Worm (Caenorhabditis elegans) whole organism, L1 larva: Measurements from ENCODE around the gene ZK596.3.

Source experiments
- C16A3.4 ChIP-seq: fragments of 150-350 bp; optimal IDR thresholded peaks from 2 replicates; lab custom pipeline; 2014; ENCODE audit warnings: missing biosample characterization, missing genetic modification characterization
- F16B12.6 ChIP-seq: fragments of 150-350 bp; optimal IDR thresholded peaks from 2 replicates; lab custom pipeline; 2014; ENCODE audit warnings: missing biosample characterization, missing genetic modification characterization
- ceh-63 ChIP-seq: fragments of 200-800 bp; sonication (Bioruptor generic); optimal IDR thresholded peaks from 2 replicates; lab custom pipeline; 2018; ENCODE audit warnings: mild to moderate bottlenecking, missing genetic modification characterization, missing compliant biosample characterization
- ceh-8 ChIP-seq: fragments of 200-800 bp; sonication (Bioruptor generic); optimal IDR thresholded peaks from 2 replicates; lab custom pipeline; 2018; ENCODE audit warnings: mild to moderate bottlenecking, missing genetic modification characterization, moderate library complexity, missing compliant biosample characterization
- ceh-82 ChIP-seq, 3 experiments: fragments of 150-350 bp in 1 of 3; sonication (generic microtip) in 2 of 3; optimal IDR thresholded peaks; 2 replicates each; lab custom pipeline; 2014 to 2017; ENCODE audit warnings: missing biosample characterization in 3 of 3, missing genetic modification characterization in 3 of 3
- ceh-90 ChIP-seq: sonication (generic microtip); optimal IDR thresholded peaks from 2 replicates; lab custom pipeline; 2016; ENCODE audit warnings: missing genetic modification characterization, missing compliant biosample characterization
- dpl-1 ChIP-seq, 3 experiments: fragments of 150-350 bp in 2 of 3; sonication (generic microtip) in 1 of 3; optimal IDR thresholded peaks; 2 replicates each; lab custom pipeline; 2014 to 2017; ENCODE audit warnings: missing biosample characterization in 3 of 3, missing genetic modification characterization in 3 of 3, missing genetic modification reagents in 3 of 3
- efl-1 ChIP-seq, 4 experiments: fragments of 150-350 bp; optimal IDR thresholded peaks in 3 of 4; peaks in 1 of 4; 1 replicate in 1 of 4; 2 replicates in 3 of 4; lab custom pipeline; 2014; ENCODE audit warnings: missing biosample characterization in 2 of 4, missing genetic modification characterization in 2 of 4, missing genetic modification reagents in 2 of 4
- efl-3 ChIP-seq: fragments of 200-800 bp; sonication (Bioruptor generic); optimal IDR thresholded peaks from 2 replicates; lab custom pipeline; 2018; ENCODE audit warnings: mild to moderate bottlenecking, missing genetic modification characterization, missing compliant biosample characterization
- egl-13 ChIP-seq: sonication (generic microtip); optimal IDR thresholded peaks from 2 replicates; lab custom pipeline; 2016; ENCODE audit warnings: missing genotype, missing genetic modification reagents, missing genetic modification characterization, missing compliant biosample characterization
- fkh-10 ChIP-seq: sonication (generic microtip); optimal IDR thresholded peaks from 2 replicates; lab custom pipeline; 2017; ENCODE audit warnings: missing biosample characterization, missing genetic modification reagents, missing genetic modification characterization
- grh-1 ChIP-seq: fragments of 200-800 bp; sonication (Bioruptor generic); IDR thresholded peaks from 2 replicates; pipeline ENCODE4 v1.3.6; 2022; ENCODE audit warnings: missing genetic modification reagents, missing genetic modification characterization, missing compliant biosample characterization
- hlh-17 ChIP-seq: fragments of 200-800 bp; sonication (Bioruptor generic); optimal IDR thresholded peaks from 2 replicates; lab custom pipeline; 2018; ENCODE audit warnings: missing genetic modification characterization, mild to moderate bottlenecking, missing compliant biosample characterization, moderate library complexity, borderline replicate concordance
- hpl-2 ChIP-seq: fragments of 150-350 bp; optimal IDR thresholded peaks from 2 replicates; lab custom pipeline; 2014; ENCODE audit warnings: missing biosample characterization, missing genetic modification reagents, missing genetic modification characterization
- isw-1 ChIP-seq: fragments of 200-800 bp; sonication (Bioruptor generic); IDR thresholded peaks from 2 replicates; pipeline ENCODE4 v1.3.6; 2022; ENCODE audit warnings: missing genetic modification characterization, missing compliant biosample characterization
- lin-13 ChIP-seq: fragments of 150-350 bp; optimal IDR thresholded peaks from 2 replicates; lab custom pipeline; 2014; ENCODE audit warnings: missing biosample characterization, missing genetic modification reagents, missing genetic modification characterization
- lin-39 ChIP-seq: fragments of 150-350 bp; optimal IDR thresholded peaks from 2 replicates; lab custom pipeline; 2014; ENCODE audit warnings: missing biosample characterization, missing genetic modification reagents, missing genetic modification characterization
- mef-2 ChIP-seq: fragments of 150-350 bp; optimal IDR thresholded peaks from 2 replicates; lab custom pipeline; 2014; ENCODE audit warnings: missing biosample characterization, missing genetic modification characterization
- mep-1 ChIP-seq: fragments of 150-350 bp; optimal IDR thresholded peaks from 2 replicates; lab custom pipeline; 2014; ENCODE audit warnings: missing biosample characterization, missing genetic modification characterization
- nhr-11 ChIP-seq: fragments of 150-350 bp; optimal IDR thresholded peaks from 2 replicates; lab custom pipeline; 2014; ENCODE audit warnings: missing biosample characterization, missing genetic modification characterization
- nhr-12 ChIP-seq: sonication (generic microtip); optimal IDR thresholded peaks from 2 replicates; lab custom pipeline; 2017; ENCODE audit warnings: missing biosample characterization, missing genetic modification characterization
- nhr-237 ChIP-seq: fragments of 150-350 bp; optimal IDR thresholded peaks from 2 replicates; lab custom pipeline; 2014; ENCODE audit warnings: missing biosample characterization, missing genetic modification characterization
- nhr-84 ChIP-seq: sonication (generic microtip); optimal IDR thresholded peaks from 2 replicates; lab custom pipeline; 2017; ENCODE audit warnings: missing biosample characterization, missing genetic modification characterization
- nhr-85 ChIP-seq: sonication (generic microtip); peaks from one replicate; lab custom pipeline; 2016; ENCODE audit warnings: missing genetic modification characterization, inconsistent platforms, missing compliant biosample characterization
- nhr-90 ChIP-seq: sonication (generic microtip); optimal IDR thresholded peaks from 2 replicates; lab custom pipeline; 2016; ENCODE audit warnings: mild to moderate bottlenecking, missing genetic modification characterization, missing compliant biosample characterization; ENCODE audit not compliant: poor library complexity
- pag-3 ChIP-seq: sonication (generic microtip); optimal IDR thresholded peaks from 2 replicates; lab custom pipeline; 2017; ENCODE audit warnings: missing genetic modification characterization, mild to moderate bottlenecking, missing compliant biosample characterization, antibody characterized with exemption, borderline replicate concordance; ENCODE audit not compliant: insufficient read depth
- skn-1 ChIP-seq: fragments of 150-350 bp; optimal IDR thresholded peaks from 2 replicates; lab custom pipeline; 2014; ENCODE audit warnings: missing biosample characterization, missing genetic modification characterization
- sup-37 ChIP-seq: fragments of 200-800 bp; sonication (Bioruptor generic); optimal IDR thresholded peaks from 2 replicates; lab custom pipeline; 2018; ENCODE audit warnings: mild to moderate bottlenecking, missing genetic modification characterization, missing compliant biosample characterization
- unc-130 ChIP-seq: fragments of 150-350 bp; optimal IDR thresholded peaks from 2 replicates; lab custom pipeline; 2017; ENCODE audit warnings: missing biosample characterization, missing genetic modification characterization, inconsistent platforms
- unc-30 ChIP-seq: sonication (generic microtip); optimal IDR thresholded peaks from 2 replicates; lab custom pipeline; 2017; ENCODE audit warnings: missing biosample characterization, missing genetic modification characterization
- unc-62 ChIP-seq: fragments of 150-350 bp; optimal IDR thresholded peaks from 2 replicates; lab custom pipeline; 2014; ENCODE audit warnings: missing biosample characterization, missing genetic modification reagents, missing genetic modification characterization
- unc-86 ChIP-seq: sonication (generic microtip); optimal IDR thresholded peaks from 2 replicates; lab custom pipeline; 2016; ENCODE audit warnings: missing genetic modification characterization, missing compliant biosample characterization
- unc-98 ChIP-seq: fragments of 200-800 bp; sonication (Bioruptor generic); IDR thresholded peaks from 2 replicates; pipeline ENCODE4 v1.3.6; 2022; ENCODE audit warnings: missing genetic modification characterization, missing compliant biosample characterization
- vab-15 ChIP-seq: sonication (generic microtip); optimal IDR thresholded peaks from 2 replicates; lab custom pipeline; 2017; ENCODE audit warnings: missing genotype, mild to moderate bottlenecking, missing genetic modification characterization, missing compliant biosample characterization
- ztf-11 ChIP-seq, 2 experiments: sonication (generic microtip); optimal IDR thresholded peaks; 2 replicates each; lab custom pipeline; 2016 to 2017; ENCODE audit warnings: missing genetic modification characterization in 2 of 2, missing biosample characterization in 1 of 2, missing compliant biosample characterization in 1 of 2

ZK596.3 gene

ce11 chrIV:10909206-10909605 lies 5.0 kb upstream of the ZK596.3 start, which contains the start of gene ZK596.2:
TSS of gene ZK596.2 (minus strand) at chrIV:10909306.
- TF ChIP-seq efl-3 (GFP tag; lab: Kevin White, UChicago), result no peak
- no peak for TF ChIP-seq ceh-8 (GFP tag; lab: Kevin White, UChicago)
- no peak for TF ChIP-seq skn-1 (tag; lab: Kevin White, UChicago)
- no peak for TF ChIP-seq unc-98
- TF ChIP-seq nhr-11 (tag; lab: Kevin White, UChicago), result no peak
- no peak for TF ChIP-seq nhr-12
- no peak for TF ChIP-seq ceh-90 (tag; lab: Kevin White, UChicago)
- no peak for TF ChIP-seq fkh-10 (GFP tag; lab: Kevin White, UChicago)
- TF ChIP-seq, all 84 proteins: peak for 0

DNA sequence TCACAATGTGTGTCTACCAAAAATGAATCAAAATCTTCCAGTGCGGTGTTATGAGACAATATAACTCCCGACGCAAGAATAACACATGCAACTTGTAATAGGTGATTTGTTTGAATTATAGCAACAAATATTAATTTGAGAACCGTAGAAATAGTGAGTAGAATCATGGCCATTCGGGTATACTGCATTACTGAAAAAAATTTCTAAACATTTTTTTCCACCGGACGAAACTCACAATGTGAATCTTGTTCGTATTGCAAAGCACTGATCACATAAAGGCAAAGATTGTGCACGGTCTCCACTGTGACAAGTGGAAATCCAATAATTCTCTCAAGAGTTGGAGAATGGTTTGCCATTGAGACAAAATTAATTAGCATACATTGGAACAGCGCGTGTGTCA lies 1.7 kb downstream of the ZK596.3 start:
- TF ChIP-seq ceh-63 (GFP tag; lab: Kevin White, UChicago) (no peak), vab-15 (no peak), unc-130 (tag; lab: Kevin White, UChicago) (no peak), isw-1 (no peak), lin-39 (tag; lab: Kevin White, UChicago) (no peak), hlh-17 (GFP tag; lab: Kevin White, UChicago) (no peak), mep-1 (tag; lab: Kevin White, UChicago) (no peak)

DNA sequence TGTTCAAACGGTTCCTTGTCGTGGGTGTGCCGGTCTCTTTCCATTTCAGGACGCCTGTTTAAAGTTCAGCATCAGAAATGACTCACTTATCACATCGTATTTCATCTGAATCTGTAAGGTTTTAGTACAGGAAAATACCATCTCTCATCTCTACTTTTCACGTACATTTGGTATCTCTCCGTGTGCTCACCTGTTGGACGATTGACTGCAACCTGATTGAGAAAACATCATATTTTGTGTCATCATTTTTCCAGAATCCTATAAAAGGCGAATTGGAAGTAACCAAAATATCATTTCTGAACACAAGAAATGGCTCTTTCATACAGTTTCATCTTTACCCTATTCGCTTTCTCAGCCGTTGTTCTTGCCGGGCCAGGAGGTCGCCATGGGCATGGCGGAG lies 4.1 kb downstream of the ZK596.3 start, which contains the start of gene srlf-30:
srlf-30 (plus strand) TSS at position 301 of the 400 bp plus-strand sequence.
- TF ChIP-seq nhr-84 (tag; lab: Kevin White, UChicago) (no peak), grh-1 (no peak), ceh-82 (tag; optimal IDR thresholded peaks at IDR 0.05; lab: Kevin White, UChicago) (no peak), pag-3 (tag; lab: Kevin White, UChicago) (no peak), hlh-17 (GFP tag; lab: Kevin White, UChicago) (no peak), C16A3.4 (no peak), mep-1 (tag; lab: Kevin White, UChicago) (no peak), vab-15 (no peak), nhr-85 (tag; lab: Kevin White, UChicago) (no peak), mef-2 (tag; lab: Kevin White, UChicago) (no peak), efl-1 (optimal IDR thresholded peaks at IDR 0.05; lab: Kevin White, UChicago) (no peak), efl-1 (GFP tag; optimal IDR thresholded peaks at IDR 0.05 in 1 of 2; lab: Kevin White, UChicago) (no peak)

- TF ChIP-seq F16B12.6 (tag; lab: Kevin White, UChicago) (no peak), ztf-11 (tag; optimal IDR thresholded peaks at IDR 0.05; lab: Kevin White, UChicago) (no peak), hpl-2 (no peak), grh-1 (no peak), unc-62 (no peak), lin-13 (GFP tag; lab: Kevin White, UChicago) (no peak), nhr-90 (tag; lab: Kevin White, UChicago) (no peak), unc-30 (tag; lab: Kevin White, UChicago) (no peak), unc-86 (tag; lab: Kevin White, UChicago) (no peak), egl-13 (tag; lab: Kevin White, UChicago) (no peak), sup-37 (no peak), dpl-1 (GFP tag; optimal IDR thresholded peaks at IDR 0.05; lab: Kevin White, UChicago) (no peak), ceh-63 (GFP tag; lab: Kevin White, UChicago) (no peak), nhr-237 (tag; lab: Kevin White, UChicago) (no peak)
Measured at ce11 chrIV:10899091-10899490, 5.1 kb downstream of the ZK596.3 start, which contains the start of the genes F13E9.9 and F13E9.19. TSS of gene F13E9.9 (minus strand) at chrIV:10899191. TSS of gene F13E9.19 (plus strand) at chrIV:10899406.
